Fruit fly (Drosophila melanogaster) whole organism, pupa: Measurements from ENCODE around the gene CG33965.

ENCODE experiments used
- CG14655 ChIP-seq: fragments of 200-800 bp; sonication (Bioruptor generic); optimal IDR thresholded peaks from 3 replicates; lab custom pipeline; 2017; ENCODE audit warnings: mild to moderate bottlenecking, missing biosample characterization, missing genetic modification reagents, missing genetic modification characterization
- CG8301 ChIP-seq: fragments of 200-800 bp; sonication (Bioruptor generic); optimal IDR thresholded peaks from 2 replicates; lab custom pipeline; 2018; ENCODE audit warnings: missing biosample characterization, mild to moderate bottlenecking, missing genetic modification characterization
- EcR ChIP-seq: fragments of 200-800 bp; sonication (Bioruptor generic); optimal IDR thresholded peaks from 3 replicates; lab custom pipeline; 2019; ENCODE audit warnings: missing biosample characterization, missing genetic modification characterization, mild to moderate bottlenecking, moderate library complexity, missing genetic modification reagents
- fd96Ca ChIP-seq: fragments of 200-800 bp; sonication (Bioruptor generic); IDR thresholded peaks from 3 replicates; pipeline ENCODE4 v1.3.6; 2022; ENCODE audit warnings: missing biosample characterization, missing genetic modification characterization

- TF ChIP-seq EcR (GFP tag; lab: Kevin White, UChicago) (no peak), fd96Ca (GFP tag; lab: Robert Waterston, UW) (no peak), CG14655 (GFP tag; lab: Kevin White, UChicago) (no peak), CG8301 (tag; lab: Kevin White, UChicago) (no peak)
Observed at dm6 chr3L:1250396-1250795, 17.7 kb downstream of the CG33965 start, which contains the start of gene Bfc.
